Fruit fly (Drosophila melanogaster) whole organism, embryonic: Measurements from ENCODE around the gene BBIP1.
A peak's percentile ranks its signal among the peaks of the same experiment; 100 is the strongest.

Source experiments
- Bteb2 ChIP-seq: fragments of 200-800 bp; sonication (Bioruptor generic); optimal IDR thresholded peaks from 2 replicates; lab custom pipeline; 2016; ENCODE audit warnings: missing biosample characterization, missing genetic modification characterization
- CG11085 ChIP-seq: fragments of 200-800 bp; sonication (Bioruptor generic); IDR thresholded peaks from 2 replicates; pipeline ENCODE4 v1.3.6; 2022; ENCODE audit warnings: missing biosample characterization, missing genetic modification characterization
- CG12219 ChIP-seq: fragments of 200-800 bp; sonication (Bioruptor generic); optimal IDR thresholded peaks from 3 replicates; lab custom pipeline; 2018; ENCODE audit warnings: missing biosample characterization, mild to moderate bottlenecking, missing genetic modification characterization
- CG1233 ChIP-seq: fragments of 200-800 bp; sonication (Bioruptor generic); optimal IDR thresholded peaks from 4 replicates; lab custom pipeline; 2018; ENCODE audit warnings: missing biosample characterization, mild to moderate bottlenecking, missing genetic modification characterization
- CG13123 ChIP-seq: fragments of 200-800 bp; sonication (Bioruptor generic); optimal IDR thresholded peaks from 2 replicates; lab custom pipeline; 2016; ENCODE audit warnings: missing biosample characterization, missing genetic modification characterization
- CG17328 ChIP-seq: fragments of 200-800 bp; sonication (Bioruptor generic); IDR thresholded peaks from 2 replicates; pipeline ENCODE4 v1.3.6; 2022; ENCODE audit warnings: missing biosample characterization, missing genetic modification characterization
- CG17361 ChIP-seq: fragments of 200-800 bp; sonication (Bioruptor generic); IDR thresholded peaks from 3 replicates; pipeline ENCODE4 v1.3.6; 2022; ENCODE audit warnings: missing biosample characterization, missing genetic modification characterization
- CG17385 ChIP-seq: fragments of 200-800 bp; sonication (Bioruptor generic); optimal IDR thresholded peaks from 3 replicates; lab custom pipeline; 2018; ENCODE audit warnings: missing biosample characterization, mild to moderate bottlenecking, missing genetic modification characterization
- CG17568 ChIP-seq: fragments of 200-800 bp; sonication (Bioruptor generic); optimal IDR thresholded peaks from 2 replicates; lab custom pipeline; 2018; ENCODE audit warnings: missing biosample characterization, mild to moderate bottlenecking, missing genetic modification characterization, moderate library complexity
- CG18011 ChIP-seq: fragments of 200-800 bp; sonication (Bioruptor generic); optimal IDR thresholded peaks from 2 replicates; lab custom pipeline; 2017; ENCODE audit warnings: missing biosample characterization, missing genetic modification characterization, mild to moderate bottlenecking, moderate library complexity, missing genotype
- CG18599 ChIP-seq: fragments of 200-800 bp; sonication (Bioruptor generic); optimal IDR thresholded peaks from 3 replicates; lab custom pipeline; 2017; ENCODE audit warnings: missing biosample characterization, missing genetic modification characterization, mild to moderate bottlenecking, moderate library complexity, missing genetic modification reagents
- CG2116 ChIP-seq: fragments of 200-800 bp; sonication (Bioruptor generic); optimal IDR thresholded peaks from 3 replicates; lab custom pipeline; 2018; ENCODE audit warnings: missing biosample characterization, mild to moderate bottlenecking, missing genetic modification characterization
- CG2129 ChIP-seq: fragments of 200-800 bp; sonication (Bioruptor generic); IDR thresholded peaks from 2 replicates; pipeline ENCODE4 v1.3.6; 2022; ENCODE audit warnings: missing biosample characterization, missing genetic modification characterization; ENCODE audit not compliant: partially characterized antibody
- CG31441 ChIP-seq: fragments of 200-800 bp; sonication (Bioruptor generic); IDR thresholded peaks from 2 replicates; pipeline ENCODE4 v1.3.6; 2022; ENCODE audit warnings: missing biosample characterization, missing genetic modification characterization
- CG3407 ChIP-seq: fragments of 200-800 bp; sonication (Bioruptor generic); optimal IDR thresholded peaks from 2 replicates; lab custom pipeline; 2018; ENCODE audit warnings: missing biosample characterization, mild to moderate bottlenecking, missing genetic modification characterization
- CG4707 ChIP-seq: fragments of 200-800 bp; sonication (Bioruptor generic); optimal IDR thresholded peaks from 2 replicates; lab custom pipeline; 2018; ENCODE audit warnings: missing biosample characterization, mild to moderate bottlenecking, missing genetic modification characterization, moderate library complexity
- CG6254 ChIP-seq: fragments of 200-800 bp; sonication (Bioruptor generic); optimal IDR thresholded peaks from 3 replicates; lab custom pipeline; 2017; ENCODE audit warnings: mild to moderate bottlenecking, missing biosample characterization, missing genetic modification reagents, missing genetic modification characterization
- CG6765 ChIP-seq: fragments of 200-800 bp; sonication (Bioruptor generic); optimal IDR thresholded peaks from 3 replicates; lab custom pipeline; 2017; ENCODE audit warnings: missing biosample characterization, mild to moderate bottlenecking, missing genetic modification characterization
- CG7963 ChIP-seq: fragments of 200-800 bp; sonication (Bioruptor generic); IDR thresholded peaks from 3 replicates; pipeline ENCODE4 v1.3.6; 2022; ENCODE audit warnings: missing biosample characterization, missing genetic modification characterization; ENCODE audit not compliant: partially characterized antibody
- CG7987 ChIP-seq: fragments of 200-800 bp; sonication (Bioruptor generic); optimal IDR thresholded peaks from 2 replicates; lab custom pipeline; 2018; ENCODE audit warnings: missing biosample characterization, mild to moderate bottlenecking, missing genetic modification characterization, moderate library complexity
- CG8944 ChIP-seq: fragments of 200-800 bp; sonication (Bioruptor generic); optimal IDR thresholded peaks from 3 replicates; lab custom pipeline; 2016; ENCODE audit warnings: missing biosample characterization, missing genetic modification characterization
- Dip3 ChIP-seq: fragments of 200-800 bp; sonication (Bioruptor generic); optimal IDR thresholded peaks from 3 replicates; lab custom pipeline; 2016; ENCODE audit warnings: missing biosample characterization, missing genetic modification characterization
- Fer1 ChIP-seq: fragments of 200-800 bp; sonication (Bioruptor generic); optimal IDR thresholded peaks from 2 replicates; lab custom pipeline; 2017; ENCODE audit warnings: missing biosample characterization, mild to moderate bottlenecking, missing genetic modification characterization
- Fer3 ChIP-seq: fragments of 200-800 bp; sonication (Bioruptor generic); optimal IDR thresholded peaks from 2 replicates; lab custom pipeline; 2018; ENCODE audit warnings: missing biosample characterization, mild to moderate bottlenecking, missing genetic modification characterization, moderate library complexity
- HHEX ChIP-seq: fragments of 200-800 bp; sonication (Bioruptor generic); optimal IDR thresholded peaks from 3 replicates; lab custom pipeline; 2017; ENCODE audit warnings: missing biosample characterization, mild to moderate bottlenecking, missing genetic modification characterization, missing genetic modification reagents
- HLHmδ ChIP-seq: fragments of 200-800 bp; sonication (Bioruptor generic); optimal IDR thresholded peaks from 2 replicates; lab custom pipeline; 2018; ENCODE audit warnings: missing biosample characterization, mild to moderate bottlenecking, missing genetic modification characterization, moderate library complexity
- MBD-R2 ChIP-seq: fragments of 200-800 bp; sonication (Bioruptor generic); IDR thresholded peaks from 2 replicates; pipeline ENCODE4 v1.3.6; 2022; ENCODE audit warnings: missing biosample characterization, missing genetic modification characterization
- NC2α ChIP-seq: fragments of 200-800 bp; sonication (Bioruptor generic); optimal IDR thresholded peaks from 2 replicates; lab custom pipeline; 2016; ENCODE audit warnings: missing biosample characterization, missing genetic modification characterization
- NFAT ChIP-seq: fragments of 200-800 bp; sonication (Bioruptor generic); IDR thresholded peaks from 2 replicates; pipeline ENCODE4 v1.3.6; 2022; ENCODE audit warnings: missing biosample characterization, missing genetic modification characterization
- Spps ChIP-seq: fragments of 200-800 bp; sonication (Bioruptor generic); optimal IDR thresholded peaks from 2 replicates; lab custom pipeline; 2018; ENCODE audit warnings: missing biosample characterization, mild to moderate bottlenecking, missing genetic modification characterization
- Trl ChIP-seq, 3 experiments: fragments of >200 bp in 2 of 3; fragments of 200-800 bp in 1 of 3; sonication (Bioruptor generic) in 1 of 3; optimal IDR thresholded peaks; 2 replicates in 1 of 3; 3 replicates in 2 of 3; lab custom pipeline; 2016 to 2017; ENCODE audit warnings: missing biosample characterization in 1 of 3, missing genetic modification characterization in 1 of 3
- Xrp1 ChIP-seq: fragments of 200-800 bp; sonication (Bioruptor generic); IDR thresholded peaks from 2 replicates; pipeline ENCODE4 v1.3.6; 2022; ENCODE audit warnings: missing biosample characterization, missing genetic modification characterization
- al ChIP-seq: fragments of 200-800 bp; sonication (Bioruptor generic); IDR thresholded peaks from 2 replicates; pipeline ENCODE4 v1.3.6; 2022; ENCODE audit warnings: missing biosample characterization, missing genetic modification characterization
- amos ChIP-seq: fragments of 200-800 bp; sonication (Bioruptor generic); IDR thresholded peaks from 2 replicates; pipeline ENCODE4 v1.3.6; 2022; ENCODE audit warnings: missing biosample characterization, missing genetic modification characterization; ENCODE audit not compliant: partially characterized antibody
- ase ChIP-seq: fragments of 200-800 bp; sonication (Bioruptor generic); IDR thresholded peaks from 3 replicates; pipeline ENCODE4 v1.3.6; 2022; ENCODE audit warnings: missing biosample characterization, missing genetic modification characterization
- bbx ChIP-seq: fragments of 200-800 bp; sonication (Bioruptor generic); IDR thresholded peaks from 2 replicates; pipeline ENCODE4 v1.3.6; 2022; ENCODE audit warnings: missing biosample characterization, missing genetic modification characterization; ENCODE audit not compliant: partially characterized antibody
- disco-r ChIP-seq: fragments of 200-800 bp; sonication (Bioruptor generic); optimal IDR thresholded peaks from 2 replicates; lab custom pipeline; 2016; ENCODE audit warnings: missing biosample characterization, missing genetic modification characterization
- dmrt11E ChIP-seq: fragments of 200-800 bp; sonication (Bioruptor generic); optimal IDR thresholded peaks from 3 replicates; lab custom pipeline; 2018; ENCODE audit warnings: missing biosample characterization, mild to moderate bottlenecking, missing genetic modification characterization, moderate library complexity
- fd64A ChIP-seq: fragments of 200-800 bp; sonication (Bioruptor generic); optimal IDR thresholded peaks from 3 replicates; lab custom pipeline; 2018; ENCODE audit warnings: missing biosample characterization, mild to moderate bottlenecking, missing genetic modification characterization
- grau ChIP-seq: fragments of 200-800 bp; optimal IDR thresholded peaks from 3 replicates; lab custom pipeline; 2019; ENCODE audit warnings: missing biosample characterization, mild to moderate bottlenecking, missing genetic modification characterization, moderate library complexity
- gsb ChIP-seq: fragments of 200-800 bp; sonication (Bioruptor generic); IDR thresholded peaks from 2 replicates; pipeline ENCODE4 v1.3.6; 2022; ENCODE audit warnings: missing biosample characterization, missing genetic modification characterization
- oc ChIP-seq: fragments of 200-800 bp; sonication (Bioruptor generic); optimal IDR thresholded peaks from 2 replicates; lab custom pipeline; 2018; ENCODE audit warnings: missing biosample characterization, mild to moderate bottlenecking, missing genetic modification characterization, moderate library complexity
- pb ChIP-seq: fragments of 200-800 bp; sonication (Bioruptor generic); optimal IDR thresholded peaks from 3 replicates; lab custom pipeline; 2016; ENCODE audit warnings: missing biosample characterization, missing genetic modification characterization
- phol ChIP-seq: fragments of 200-800 bp; sonication (Bioruptor generic); optimal IDR thresholded peaks from 3 replicates; lab custom pipeline; 2018; ENCODE audit warnings: missing biosample characterization, mild to moderate bottlenecking, missing genetic modification characterization, moderate library complexity
- pum ChIP-seq: fragments of 200-800 bp; sonication (Bioruptor generic); optimal IDR thresholded peaks from 2 replicates; lab custom pipeline; 2016; ENCODE audit warnings: missing biosample characterization, missing genetic modification characterization
- seq ChIP-seq: fragments of 200-800 bp; sonication (Bioruptor generic); IDR thresholded peaks from 2 replicates; pipeline ENCODE4 v1.3.6; 2022; ENCODE audit warnings: missing biosample characterization, missing genetic modification characterization
- tap ChIP-seq: fragments of 200-800 bp; optimal IDR thresholded peaks from 3 replicates; lab custom pipeline; 2019; ENCODE audit warnings: missing biosample characterization, mild to moderate bottlenecking, missing genetic modification characterization, moderate library complexity
- z ChIP-seq: fragments of 200-800 bp; sonication (Bioruptor generic); IDR thresholded peaks from 3 replicates; pipeline ENCODE4 v1.3.6; 2022; ENCODE audit warnings: missing biosample characterization, missing genetic modification characterization
- zen2 ChIP-seq: fragments of 200-800 bp; sonication (Bioruptor generic); IDR thresholded peaks from 3 replicates; pipeline ENCODE4 v1.3.6; 2022; ENCODE audit warnings: missing biosample characterization, missing genetic modification characterization; ENCODE audit not compliant: partially characterized antibody
- zfh2 ChIP-seq: fragments of 200-800 bp; sonication (Bioruptor generic); optimal IDR thresholded peaks from 2 replicates; lab custom pipeline; 2016; ENCODE audit warnings: missing biosample characterization, missing genetic modification characterization

The BBIP1 gene

dm6 chr3R:9390201-9390600 is 14.0 kb upstream of the BBIP1 start (continued):
- TF ChIP-seq bbx (GFP tag; lab: Robert Waterston, UW) (no peak), NFAT (GFP tag; lab: Robert Waterston, UW) (no peak), gsb (GFP tag; lab: Robert Waterston, UW) (no peak), CG7963 (GFP tag; lab: Robert Waterston, UW) (no peak), CG31441 (GFP tag; lab: Robert Waterston, UW) (no peak), CG1233 (peak; percentile 32), zfh2 (GFP tag; lab: Kevin White, UChicago) (no peak), disco-r (GFP tag; lab: Kevin White, UChicago) (no peak), fd64A (GFP tag; lab: Kevin White, UChicago) (no peak), CG4707 (peak; percentile 17), z (GFP tag; lab: Robert Waterston, UW) (no peak), CG6254 (GFP tag; lab: Kevin White, UChicago) (peak; percentile 7), Spps (tag; lab: Kevin White, UChicago) (no peak), CG8944 (GFP tag; lab: Kevin White, UChicago) (no peak), Dip3 (GFP tag; lab: Kevin White, UChicago) (no peak), pb (GFP tag; lab: Kevin White, UChicago) (no peak), CG18011 (no peak), Trl (optimal IDR thresholded peaks at IDR 0.05; lab: Kevin White, UChicago) (no peak), Trl (GFP tag; optimal IDR thresholded peaks at IDR 0.05; lab: Kevin White, UChicago) (no peak), CG11085 (GFP tag; lab: Robert Waterston, UW) (no peak), CG12219 (GFP tag; lab: Kevin White, UChicago) (no peak), Fer3 (peak; percentile 20), CG17568 (peak; percentile 46), Xrp1 (peak; percentile 31; the same call in 1 of the 2 replicates), oc (tag; lab: Kevin White, UChicago) (peak; percentile 64), phol (tag; lab: Kevin White, UChicago) (no peak), MBD-R2 (no peak), Fer1 (no peak), HLHmδ (GFP tag; lab: Kevin White, UChicago) (no peak), NC2α (GFP tag; lab: Kevin White, UChicago) (no peak), CG17385 (GFP tag; lab: Kevin White, UChicago) (no peak), CG7987 (GFP tag; lab: Kevin White, UChicago) (peak; percentile 37), ase (no peak), zen2 (GFP tag; lab: Robert Waterston, UW) (no peak), CG2116 (GFP tag; lab: Kevin White, UChicago) (no peak), CG6765 (GFP tag; lab: Kevin White, UChicago) (no peak), tap (no peak), HHEX (peak; percentile 43), CG18599 (GFP tag; lab: Kevin White, UChicago) (peak; percentile 22), CG3407 (GFP tag; lab: Kevin White, UChicago) (peak; percentile 30), pum (GFP tag; lab: Kevin White, UChicago) (no peak), dmrt11E (tag; lab: Kevin White, UChicago) (peak; percentile 39), CG17361 (GFP tag; lab: Robert Waterston, UW) (0 out of 3 replicates have a peak, but pooled peaks have one; percentile 18), al (GFP tag; lab: Robert Waterston, UW) (no peak), grau (no peak), Bteb2 (GFP tag; lab: Kevin White, UChicago) (no peak), amos (no peak), seq (GFP tag; lab: Robert Waterston, UW) (no peak), CG17328 (no peak), CG13123 (GFP tag; lab: Kevin White, UChicago) (no peak), CG2129 (GFP tag; lab: Robert Waterston, UW) (no peak)
